Worm (Caenorhabditis elegans) whole organism, L2 larva: Measurements from ENCODE around the gene D1005.5.

ENCODE experiments used
- lin-11 ChIP-seq: fragments of 150-350 bp; sonication (generic microtip); optimal IDR thresholded peaks from 2 replicates; lab custom pipeline; 2014; ENCODE audit warnings: missing biosample characterization, missing genetic modification characterization, inconsistent platforms, mixed read lengths
- nhr-12 ChIP-seq: fragments of 150-350 bp; optimal IDR thresholded peaks from 2 replicates; lab custom pipeline; 2014; ENCODE audit warnings: missing biosample characterization, missing genetic modification characterization
- nhr-23 ChIP-seq: fragments of 150-350 bp; optimal IDR thresholded peaks from 2 replicates; lab custom pipeline; 2014; ENCODE audit warnings: missing biosample characterization, missing genetic modification reagents, missing genetic modification characterization
- nhr-25 ChIP-seq: fragments of 150-350 bp; sonication (generic microtip); optimal IDR thresholded peaks from 3 replicates; lab custom pipeline; 2014; ENCODE audit warnings: missing biosample characterization, missing genetic modification characterization
- sma-9 ChIP-seq, 2 experiments: fragments of 150-350 bp in 1 of 2; sonication (generic microtip) in 1 of 2; optimal IDR thresholded peaks; 2 replicates each; lab custom pipeline; 2014 to 2016; ENCODE audit warnings: missing genetic modification characterization in 2 of 2, mild to moderate bottlenecking in 1 of 2, missing biosample characterization in 1 of 2, missing compliant biosample characterization in 1 of 2, missing genetic modification reagents in 1 of 2, moderate library complexity in 1 of 2
- ztf-4 ChIP-seq: fragments of 150-350 bp; optimal IDR thresholded peaks from 2 replicates; lab custom pipeline; 2014; ENCODE audit warnings: missing biosample characterization, missing genetic modification characterization

- TF ChIP-seq sma-9 (GFP tag; optimal IDR thresholded peaks at IDR 0.05; lab: Kevin White, UChicago) (no peak), sma-9 (tag; optimal IDR thresholded peaks at IDR 0.05; lab: Kevin White, UChicago) (no peak), nhr-23 (tag; lab: Kevin White, UChicago) (no peak), nhr-12 (tag; lab: Kevin White, UChicago) (no peak), nhr-25 (tag; lab: Kevin White, UChicago) (no peak), lin-11 (tag; lab: Kevin White, UChicago) (no peak), ztf-4 (tag; lab: Kevin White, UChicago) (no peak)
Observed at ce11 chrX:1464699-1465098, 8.1 kb downstream of the D1005.5 start, which contains the start of gene D1005.6.
